Fruit fly (Drosophila melanogaster) Kc167 (cell line): Measurements from ENCODE around the gene Taf1.

ENCODE experiments used
- Myc ChIP-seq: fragments of >200 bp; optimal IDR thresholded peaks from 2 replicates; lab custom pipeline; 2017; ENCODE audit warnings: missing external identifiers
- h ChIP-seq: fragments of >200 bp; optimal IDR thresholded peaks from 3 replicates; lab custom pipeline; 2018; ENCODE audit warnings: missing external identifiers

dm6 chr3R:6683135-6683534 is 36.4 kb downstream of the Taf1 start:
- TF ChIP-seq h (lab: Kevin White, UChicago) (no peak), Myc (lab: Kevin White, UChicago) (no peak)
